Fruit fly (Drosophila melanogaster): ENCODE measurements around the gene sphinx2.

- no peak for TF ChIP-seq h (optimal IDR thresholded peaks at IDR 0.05)
- TF ChIP-seq psq (optimal IDR thresholded peaks at IDR 0.05), result no peak
- no peak for TF ChIP-seq ttk (optimal IDR thresholded peaks at IDR 0.05)
- TF ChIP-seq Myc (optimal IDR thresholded peaks at IDR 0.05), result no peak
These were observed 50.5 kb downstream of the sphinx2 start for dm6 chr3L:7390004-7390403.

Measured in Kc167 (cell line).